Fruit fly (Drosophila melanogaster) whole organism, embryonic: Measurements from ENCODE around the gene wap.

Experiments used
- C15 ChIP-seq: fragments of 200-800 bp; sonication (Bioruptor generic); IDR thresholded peaks from 3 replicates; pipeline ENCODE4 v1.3.6; 2022; ENCODE audit warnings: missing biosample characterization, missing genetic modification characterization
- CG1024 ChIP-seq: fragments of 200-800 bp; sonication (Bioruptor generic); IDR thresholded peaks from 2 replicates; pipeline ENCODE4 v1.3.6; 2022; ENCODE audit warnings: missing biosample characterization, missing genetic modification characterization
- CG12104 ChIP-seq: fragments of 200-800 bp; sonication (Bioruptor generic); optimal IDR thresholded peaks from 3 replicates; lab custom pipeline; 2016; ENCODE audit warnings: missing biosample characterization, missing genetic modification characterization
- CG1603 ChIP-seq: fragments of 200-800 bp; sonication (Bioruptor generic); optimal IDR thresholded peaks from 2 replicates; lab custom pipeline; 2019; ENCODE audit warnings: missing biosample characterization, mild to moderate bottlenecking, missing genetic modification characterization, moderate library complexity
- CG2199 ChIP-seq: fragments of 200-800 bp; sonication (Bioruptor generic); IDR thresholded peaks from 3 replicates; pipeline ENCODE4 v1.3.6; 2022; ENCODE audit warnings: missing biosample characterization, missing genetic modification characterization
- CG2202 ChIP-seq: fragments of 200-800 bp; sonication (Bioruptor generic); optimal IDR thresholded peaks from 2 replicates; lab custom pipeline; 2018; ENCODE audit warnings: missing biosample characterization, mild to moderate bottlenecking, missing genetic modification characterization
- CG3065 ChIP-seq: fragments of 200-800 bp; sonication (Bioruptor generic); optimal IDR thresholded peaks from 2 replicates; lab custom pipeline; 2016; ENCODE audit warnings: missing biosample characterization, missing genetic modification characterization
- CG3163 ChIP-seq: fragments of 200-800 bp; sonication (Bioruptor generic); optimal IDR thresholded peaks from 3 replicates; lab custom pipeline; 2016; ENCODE audit warnings: missing biosample characterization, missing genetic modification characterization
- CG34422 ChIP-seq: fragments of 200-800 bp; sonication (Bioruptor generic); IDR thresholded peaks from 3 replicates; pipeline ENCODE4 v1.3.6; 2022; ENCODE audit warnings: missing biosample characterization, missing genetic modification characterization
- CG42726 ChIP-seq: fragments of 200-800 bp; sonication (Bioruptor generic); IDR thresholded peaks from 2 replicates; pipeline ENCODE4 v1.3.6; 2022; ENCODE audit warnings: missing biosample characterization, missing genetic modification characterization; ENCODE audit not compliant: partially characterized antibody
- CG43689 ChIP-seq: fragments of 200-800 bp; sonication (Bioruptor generic); IDR thresholded peaks from 2 replicates; pipeline ENCODE4 v1.3.6; 2022; ENCODE audit warnings: missing biosample characterization, missing genetic modification characterization
- CG5953 ChIP-seq: fragments of 200-800 bp; sonication (Bioruptor generic); IDR thresholded peaks from 2 replicates; pipeline ENCODE4 v1.3.6; 2022; ENCODE audit warnings: missing biosample characterization, missing genetic modification characterization
- CG6765 ChIP-seq: fragments of 200-800 bp; sonication (Bioruptor generic); optimal IDR thresholded peaks from 3 replicates; lab custom pipeline; 2017; ENCODE audit warnings: missing biosample characterization, mild to moderate bottlenecking, missing genetic modification characterization
- CG8359 ChIP-seq: fragments of 200-800 bp; sonication (Bioruptor generic); optimal IDR thresholded peaks from 2 replicates; lab custom pipeline; 2017; ENCODE audit warnings: missing biosample characterization, mild to moderate bottlenecking, missing genetic modification characterization, borderline replicate concordance
- Deaf1 ChIP-seq: fragments of 200-800 bp; optimal IDR thresholded peaks from 3 replicates; lab custom pipeline; 2019; ENCODE audit warnings: missing biosample characterization, mild to moderate bottlenecking, missing genetic modification characterization, moderate library complexity
- Eip74EF ChIP-seq, 2 experiments: fragments of 200-800 bp in 1 of 2; fragments of >200 bp in 1 of 2; sonication (Bioruptor generic) in 1 of 2; optimal IDR thresholded peaks; 2 replicates each; lab custom pipeline; 2017 to 2019; ENCODE audit warnings: missing biosample characterization in 2 of 2, missing genetic modification characterization in 2 of 2, mild to moderate bottlenecking in 1 of 2, moderate library complexity in 1 of 2
- Ets97D ChIP-seq: fragments of 200-800 bp; sonication (Bioruptor generic); optimal IDR thresholded peaks from 3 replicates; lab custom pipeline; 2016; ENCODE audit warnings: missing biosample characterization, missing genetic modification characterization
- Fer1 ChIP-seq: fragments of 200-800 bp; sonication (Bioruptor generic); optimal IDR thresholded peaks from 2 replicates; lab custom pipeline; 2017; ENCODE audit warnings: missing biosample characterization, mild to moderate bottlenecking, missing genetic modification characterization
- H2.0 ChIP-seq: fragments of 200-800 bp; sonication (Bioruptor generic); IDR thresholded peaks from 2 replicates; pipeline ENCODE4 v1.3.6; 2022; ENCODE audit warnings: missing biosample characterization, missing genetic modification characterization
- HmgD ChIP-seq: fragments of 200-800 bp; sonication (Bioruptor generic); optimal IDR thresholded peaks from 3 replicates; lab custom pipeline; 2016; ENCODE audit warnings: missing biosample characterization, missing genetic modification characterization
- MBD-R2 ChIP-seq: fragments of 200-800 bp; sonication (Bioruptor generic); IDR thresholded peaks from 2 replicates; pipeline ENCODE4 v1.3.6; 2022; ENCODE audit warnings: missing biosample characterization, missing genetic modification characterization
- Myb ChIP-seq: fragments of 200-800 bp; sonication (Bioruptor generic); optimal IDR thresholded peaks from 2 replicates; lab custom pipeline; 2016; ENCODE audit warnings: missing biosample characterization, missing genetic modification characterization
- NC2β ChIP-seq: fragments of 200-800 bp; sonication (Bioruptor generic); optimal IDR thresholded peaks from 2 replicates; lab custom pipeline; 2016; ENCODE audit warnings: missing biosample characterization, missing genetic modification characterization
- Oli ChIP-seq: fragments of 200-800 bp; sonication (Bioruptor generic); optimal IDR thresholded peaks from 2 replicates; lab custom pipeline; 2018; ENCODE audit warnings: missing biosample characterization, mild to moderate bottlenecking, missing genetic modification characterization, moderate library complexity
- PHDP ChIP-seq: fragments of 200-800 bp; sonication (Bioruptor generic); optimal IDR thresholded peaks from 3 replicates; lab custom pipeline; 2018; ENCODE audit warnings: missing biosample characterization, mild to moderate bottlenecking, missing genetic modification characterization, moderate library complexity
- Ravus ChIP-seq: fragments of 200-800 bp; sonication (Bioruptor generic); IDR thresholded peaks from 2 replicates; pipeline ENCODE4 v1.3.6; 2022; ENCODE audit warnings: missing biosample characterization, missing genetic modification characterization
- Sry-δ ChIP-seq: fragments of 200-800 bp; sonication (Bioruptor generic); optimal IDR thresholded peaks from 2 replicates; lab custom pipeline; 2016; ENCODE audit warnings: missing biosample characterization, missing genetic modification characterization
- TFAM ChIP-seq: fragments of 200-800 bp; sonication (Bioruptor generic); optimal IDR thresholded peaks from 2 replicates; lab custom pipeline; 2017; ENCODE audit warnings: missing biosample characterization, missing genetic modification characterization, inconsistent platforms
- Trl ChIP-seq, 3 experiments: fragments of >200 bp in 2 of 3; fragments of 200-800 bp in 1 of 3; sonication (Bioruptor generic) in 1 of 3; optimal IDR thresholded peaks; 2 replicates in 1 of 3; 3 replicates in 2 of 3; lab custom pipeline; 2016 to 2017; ENCODE audit warnings: missing biosample characterization in 1 of 3, missing genetic modification characterization in 1 of 3
- ac ChIP-seq: fragments of 200-800 bp; sonication (Bioruptor generic); optimal IDR thresholded peaks from 3 replicates; lab custom pipeline; 2017; ENCODE audit warnings: missing biosample characterization, mild to moderate bottlenecking, missing genetic modification characterization
- cg ChIP-seq: fragments of 200-800 bp; sonication (Bioruptor generic); optimal IDR thresholded peaks from 3 replicates; lab custom pipeline; 2019; ENCODE audit warnings: missing biosample characterization, mild to moderate bottlenecking, missing genetic modification characterization, moderate library complexity
- emc ChIP-seq: fragments of 200-800 bp; sonication (Bioruptor generic); optimal IDR thresholded peaks from 2 replicates; lab custom pipeline; 2016; ENCODE audit warnings: missing biosample characterization, missing genetic modification characterization
- fd3F ChIP-seq: fragments of 200-800 bp; sonication (Bioruptor generic); optimal IDR thresholded peaks from 2 replicates; lab custom pipeline; 2018; ENCODE audit warnings: missing biosample characterization, mild to moderate bottlenecking, missing genetic modification characterization, moderate library complexity
- gfzf ChIP-seq: fragments of 200-800 bp; sonication (Bioruptor generic); optimal IDR thresholded peaks from 2 replicates; lab custom pipeline; 2016; ENCODE audit warnings: missing biosample characterization, mild to moderate bottlenecking, missing genetic modification characterization, moderate library complexity
- gsb ChIP-seq: fragments of 200-800 bp; sonication (Bioruptor generic); IDR thresholded peaks from 2 replicates; pipeline ENCODE4 v1.3.6; 2022; ENCODE audit warnings: missing biosample characterization, missing genetic modification characterization
- gsb-n ChIP-seq: fragments of 200-800 bp; sonication (Bioruptor generic); optimal IDR thresholded peaks from 3 replicates; lab custom pipeline; 2018; ENCODE audit warnings: missing biosample characterization, mild to moderate bottlenecking, missing genetic modification characterization
- gt ChIP-seq: fragments of 200-800 bp; sonication (Bioruptor generic); IDR thresholded peaks from 2 replicates; pipeline ENCODE4 v1.3.6; 2022; ENCODE audit warnings: missing biosample characterization, missing genetic modification characterization
- kni ChIP-seq: fragments of 200-800 bp; sonication (Bioruptor generic); optimal IDR thresholded peaks from 3 replicates; lab custom pipeline; 2017; ENCODE audit warnings: mild to moderate bottlenecking, missing biosample characterization, missing genetic modification reagents, missing genetic modification characterization
- nau ChIP-seq: fragments of 200-800 bp; sonication (Bioruptor generic); optimal IDR thresholded peaks from 3 replicates; lab custom pipeline; 2017; ENCODE audit warnings: missing biosample characterization, mild to moderate bottlenecking, missing genetic modification characterization, missing genetic modification reagents
- nerfin-1 ChIP-seq: fragments of 200-800 bp; sonication (Bioruptor generic); optimal IDR thresholded peaks from 3 replicates; lab custom pipeline; 2019; ENCODE audit warnings: missing biosample characterization, mild to moderate bottlenecking, missing genetic modification characterization, moderate library complexity
- pum ChIP-seq: fragments of 200-800 bp; sonication (Bioruptor generic); optimal IDR thresholded peaks from 2 replicates; lab custom pipeline; 2016; ENCODE audit warnings: missing biosample characterization, missing genetic modification characterization
- salm ChIP-seq: fragments of 200-800 bp; sonication (Bioruptor generic); optimal IDR thresholded peaks from 2 replicates; lab custom pipeline; 2018; ENCODE audit warnings: missing biosample characterization, mild to moderate bottlenecking, missing genetic modification characterization
- sd ChIP-seq: fragments of 200-800 bp; sonication (Bioruptor generic); optimal IDR thresholded peaks from 3 replicates; lab custom pipeline; 2018; ENCODE audit warnings: missing biosample characterization, mild to moderate bottlenecking, missing genetic modification characterization, moderate library complexity
- sisA ChIP-seq: fragments of 200-800 bp; sonication (Bioruptor generic); IDR thresholded peaks from 2 replicates; pipeline ENCODE4 v1.3.6; 2022; ENCODE audit warnings: missing biosample characterization, missing genetic modification characterization
- sr ChIP-seq: fragments of 200-800 bp; sonication (Bioruptor generic); IDR thresholded peaks from 3 replicates; pipeline ENCODE4 v1.3.6; 2022; ENCODE audit warnings: missing biosample characterization, missing genetic modification characterization
- stwl ChIP-seq: fragments of 200-800 bp; sonication (Bioruptor generic); optimal IDR thresholded peaks from 3 replicates; lab custom pipeline; 2018; ENCODE audit warnings: missing biosample characterization, mild to moderate bottlenecking, missing genetic modification characterization, moderate library complexity
- wek ChIP-seq: fragments of 200-800 bp; sonication (Bioruptor generic); optimal IDR thresholded peaks from 3 replicates; lab custom pipeline; 2018; ENCODE audit warnings: missing biosample characterization, mild to moderate bottlenecking, missing genetic modification characterization, moderate library complexity

wap gene

DNA sequence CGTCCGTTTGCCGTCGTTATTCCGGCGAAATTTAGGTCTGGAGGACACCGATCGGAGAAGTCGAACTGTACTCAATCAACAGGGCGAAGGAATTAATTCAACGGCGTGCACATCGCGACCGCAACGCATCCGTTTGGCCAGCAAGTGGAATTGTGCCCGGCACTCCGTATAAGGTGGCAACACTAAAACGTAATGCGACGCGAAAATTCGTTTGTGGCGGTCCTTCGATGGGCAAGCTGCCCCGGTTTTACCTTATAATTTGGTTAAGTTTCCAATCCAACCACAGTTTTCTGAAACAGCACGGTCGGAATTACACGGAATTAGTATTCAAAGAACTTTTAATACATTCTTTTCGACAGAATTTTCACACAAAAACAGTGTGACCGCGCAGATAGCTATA is at the start of gene wap (continued):
- TF ChIP-seq PHDP (tag; lab: Kevin White, UChicago): no peak
- TF ChIP-seq MBD-R2 (GFP tag; lab: Robert Waterston, UW): peak; percentile 27; the same call in 1 of the 2 replicates
- TF ChIP-seq CG12104 (GFP tag; lab: Kevin White, UChicago): no peak

DNA sequence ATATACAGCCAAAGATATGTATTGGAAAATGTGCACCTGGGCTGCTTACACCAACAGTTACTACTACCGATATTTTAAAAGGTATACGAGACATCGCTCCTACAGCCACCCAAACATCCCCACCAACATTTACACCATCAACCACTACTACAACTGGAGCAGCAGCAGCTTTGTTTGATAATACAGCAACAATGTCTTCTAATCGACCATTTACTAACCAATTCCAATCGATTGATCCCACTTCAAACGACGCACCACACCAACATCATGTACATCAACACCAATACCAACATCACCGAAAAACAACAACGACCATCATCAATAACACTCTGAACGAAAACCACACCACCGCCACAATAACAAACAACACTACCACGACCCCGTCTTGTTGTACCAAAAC is 47.0 kb upstream of the wap start:
- TF ChIP-seq CG1603 (tag; lab: Kevin White, UChicago): no peak
- TF ChIP-seq gsb: no peak
- TF ChIP-seq CG2199 (GFP tag; lab: Robert Waterston, UW): peak; percentile 100
- peak; percentile 47 for TF ChIP-seq cg

DNA sequence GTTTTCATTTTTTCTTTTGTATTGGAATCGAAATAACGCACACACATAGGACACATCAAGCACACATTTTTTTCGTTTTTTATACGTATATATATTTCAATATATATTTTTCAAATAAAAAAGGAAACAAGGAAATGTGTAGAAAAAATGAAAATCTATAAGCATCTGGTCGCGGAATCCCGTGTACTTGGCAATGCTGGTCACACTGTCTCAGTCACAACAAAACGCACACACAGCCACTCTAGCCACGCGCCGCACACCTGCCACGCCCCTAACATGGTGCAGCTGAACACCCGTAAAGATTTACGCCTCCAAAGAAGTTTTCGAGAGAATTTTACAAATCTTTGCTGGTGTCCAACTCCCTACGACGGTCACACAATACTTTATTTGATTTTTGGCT is 44.3 kb upstream of the wap start:
- TF ChIP-seq gfzf (GFP tag; lab: Kevin White, UChicago) (peak; percentile 30), sisA (GFP tag; lab: Robert Waterston, UW) (no peak), Sry-δ (no peak), kni (no peak), sr (GFP tag; lab: Robert Waterston, UW) (no peak), H2.0 (GFP tag; lab: Robert Waterston, UW) (no peak), stwl (tag; lab: Kevin White, UChicago) (peak; percentile 91), C15 (GFP tag; lab: Robert Waterston, UW) (no peak), emc (GFP tag; lab: Kevin White, UChicago) (no peak), nau (no peak), CG34422 (GFP tag; lab: Robert Waterston, UW) (no peak), fd3F (GFP tag; lab: Kevin White, UChicago) (no peak), Trl (optimal IDR thresholded peaks at IDR 0.05; lab: Kevin White, UChicago) (no peak), Trl (GFP tag; optimal IDR thresholded peaks at IDR 0.05; lab: Kevin White, UChicago) (no peak), Deaf1 (no peak), Oli (no peak), pum (GFP tag; lab: Kevin White, UChicago) (no peak), salm (tag; lab: Kevin White, UChicago) (no peak), nerfin-1 (no peak), CG3065 (peak; percentile 17), CG2202 (tag; lab: Kevin White, UChicago) (no peak), wek (GFP tag; lab: Kevin White, UChicago) (no peak), TFAM (GFP tag; lab: Kevin White, UChicago) (no peak), Eip74EF (GFP tag; optimal IDR thresholded peaks at IDR 0.05; lab: Kevin White, UChicago) (no peak)

DNA sequence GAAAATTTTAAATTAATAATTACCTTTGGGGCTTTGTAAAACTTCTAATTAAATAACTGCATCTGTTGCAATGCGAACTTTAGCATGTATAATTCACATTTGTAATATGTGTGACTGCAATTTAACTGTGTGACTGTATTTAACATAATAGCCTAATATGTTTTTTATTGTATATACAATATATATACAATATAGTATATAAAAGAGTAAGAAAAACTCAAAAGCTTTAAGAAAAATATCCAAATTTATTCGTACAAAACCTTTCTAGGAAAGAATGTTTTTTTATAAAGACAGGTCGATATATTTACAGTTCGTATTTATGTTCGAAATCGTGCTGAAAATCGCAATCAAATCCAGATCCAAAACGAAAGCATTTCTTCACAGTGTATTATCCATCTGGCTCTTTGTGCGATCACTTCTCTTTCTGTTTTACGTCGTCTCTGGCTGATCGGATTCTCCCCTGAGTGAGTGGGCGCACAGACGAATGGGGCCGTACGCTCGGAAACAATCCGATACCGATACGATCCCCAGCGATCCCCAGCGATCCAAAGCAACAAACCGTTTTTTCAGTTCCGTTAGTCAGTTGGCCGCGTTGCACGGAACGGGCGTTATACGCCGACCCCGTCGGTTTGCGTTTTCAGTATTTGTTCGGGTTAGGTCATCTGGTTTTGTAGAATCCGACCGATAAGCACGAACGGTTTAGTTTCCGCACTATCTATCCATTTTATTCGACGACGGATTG is 36.0 kb upstream of the wap start:
- TF ChIP-seq CG42726 (no peak), Myb (no peak), Fer1 (no peak), HmgD (GFP tag; lab: Kevin White, UChicago) (no peak), CG6765 (GFP tag; lab: Kevin White, UChicago) (peak; percentile 46), sd (no peak), CG3163 (peak; percentile 38), gt (GFP tag; lab: Robert Waterston, UW) (no peak), gsb-n (peak; percentile 38), Ravus (no peak), Ets97D (GFP tag; lab: Kevin White, UChicago) (no peak), CG5953 (no peak), ac (GFP tag; lab: Kevin White, UChicago) (no peak), NC2β (GFP tag; lab: Kevin White, UChicago) (no peak), CG8359 (GFP tag; lab: Kevin White, UChicago) (peak; percentile 51), CG43689 (no peak), CG1024 (no peak)
